Worm (Caenorhabditis elegans): ENCODE results near the gene F13D11.3.

The F13D11.3 gene

DNA sequence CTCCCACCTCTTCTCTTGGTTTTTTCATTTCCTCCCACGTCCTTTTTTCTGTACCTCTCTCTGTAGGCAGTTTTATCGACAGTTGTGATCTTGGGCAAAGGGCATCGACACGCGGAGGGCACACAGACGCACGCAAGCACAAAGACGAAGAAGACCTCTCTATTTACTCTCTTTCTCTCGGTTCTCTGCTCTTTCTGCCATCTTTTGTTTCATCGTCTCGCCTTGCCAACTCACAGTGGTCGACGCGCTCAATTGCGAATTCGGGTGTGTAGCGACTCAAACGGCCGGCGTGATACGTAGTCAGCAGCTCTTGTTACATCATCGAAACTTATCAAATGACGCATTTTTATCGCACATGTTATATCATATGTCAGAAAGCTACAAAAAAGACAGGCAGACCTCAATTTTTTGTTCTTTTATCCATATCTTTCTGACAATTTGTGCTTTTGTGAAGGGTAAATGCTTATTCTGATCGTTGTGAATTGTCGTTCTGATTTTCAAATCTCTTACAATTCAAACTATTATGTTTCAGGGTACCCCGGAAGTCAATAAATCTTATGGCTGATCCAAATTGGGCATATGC lies 35.4 kb upstream of the F13D11.3 start, which contains the start of gene puf-9 (continued):
- TF ChIP-seq tlf-1 (GFP tag; optimal IDR thresholded peaks at IDR 0.05) (peak; percentile 94), C17E4.6 (GFP tag; IDR thresholded peaks at IDR 0.05) (peak; percentile 87), Y95B8A.8 (GFP tag; IDR thresholded peaks at IDR 0.05) (peak; percentile 84; the same call in 1 of the 2 replicates), hlh-12 (tag; optimal IDR thresholded peaks at IDR 0.05) (no peak)

DNA sequence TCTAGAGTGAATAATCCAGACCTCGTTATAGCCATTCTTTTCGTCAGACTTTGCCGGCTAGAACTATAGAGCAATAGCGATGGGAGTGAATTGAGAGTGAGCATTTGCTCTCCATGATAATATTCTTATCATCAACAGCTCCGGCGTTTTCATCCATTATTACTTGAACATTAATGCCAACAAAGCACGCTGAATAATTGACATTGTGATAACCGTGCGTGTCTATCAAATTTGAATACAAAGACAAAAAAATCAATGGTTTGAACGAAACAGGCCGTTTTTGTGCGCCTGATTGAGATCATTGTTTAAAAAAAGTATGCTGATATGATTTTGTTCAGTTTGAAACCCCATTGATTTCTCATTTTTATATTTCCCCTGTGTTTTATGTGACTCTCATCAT lies 33.9 kb upstream of the F13D11.3 start, which contains the start of gene dct-11:
dct-11 (minus strand) TSS at position 136 of the 400 bp plus-strand sequence.
- peak; percentile 94 for TF ChIP-seq nhr-80 (tag; optimal IDR thresholded peaks at IDR 0.05)
- TF ChIP-seq K11D2.4 (GFP tag; IDR thresholded peaks at IDR 0.05) = no peak
- TF ChIP-seq ceh-58 (GFP tag; IDR thresholded peaks at IDR 0.05) = no peak
- peak; percentile 32; the same call in 1 of the 2 replicates for TF ChIP-seq dox-1 (GFP tag; IDR thresholded peaks at IDR 0.05)
- TF ChIP-seq hmg-20 (GFP tag; IDR thresholded peaks at IDR 0.05) = no peak
- TF ChIP-seq ztf-22 (GFP tag; optimal IDR thresholded peaks at IDR 0.05) = peak; percentile 23
- no peak for TF ChIP-seq snpc-1.3 (tag; optimal IDR thresholded peaks at IDR 0.05; ENCODE audit: insufficient read depth)
- TF ChIP-seq let-607 (tag; optimal IDR thresholded peaks at IDR 0.05) = peak; percentile 93 to 95
- TF ChIP-seq die-1 (tag; optimal IDR thresholded peaks at IDR 0.05) = no peak
- TF ChIP-seq attf-3 (GFP tag; conservative IDR thresholded peaks at IDR 0.05) = no peak
- no peak for TF ChIP-seq F33H1.4 (GFP tag; IDR thresholded peaks at IDR 0.05)
- TF ChIP-seq snpc-3.4 (tag; optimal IDR thresholded peaks at IDR 0.05) = no peak
- TF ChIP-seq pha-4 (tag; optimal IDR thresholded peaks at IDR 0.05) = peak; percentile 39
- TF ChIP-seq unc-62 (GFP tag; optimal IDR thresholded peaks at IDR 0.05) = no peak
- TF ChIP-seq lsy-27 (tag; optimal IDR thresholded peaks at IDR 0.05; ENCODE audit: borderline replicate concordance, insufficient read depth) = no peak
- peak; percentile 6 for TF ChIP-seq ets-4 (GFP tag; optimal IDR thresholded peaks at IDR 0.05)
- no peak for TF ChIP-seq pbrm-1 (GFP tag; IDR thresholded peaks at IDR 0.05)
- no peak for TF ChIP-seq cebp-1 (GFP tag; IDR thresholded peaks at IDR 0.05)
- TF ChIP-seq cebp-1 (tag; optimal IDR thresholded peaks at IDR 0.05) = peak; percentile 42
- no peak for TF ChIP-seq him-1 (tag; optimal IDR thresholded peaks at IDR 0.05)
- TF ChIP-seq ZK185.1 (tag; optimal IDR thresholded peaks at IDR 0.05; ENCODE audit: poor library complexity, severe bottlenecking) = no peak

DNA sequence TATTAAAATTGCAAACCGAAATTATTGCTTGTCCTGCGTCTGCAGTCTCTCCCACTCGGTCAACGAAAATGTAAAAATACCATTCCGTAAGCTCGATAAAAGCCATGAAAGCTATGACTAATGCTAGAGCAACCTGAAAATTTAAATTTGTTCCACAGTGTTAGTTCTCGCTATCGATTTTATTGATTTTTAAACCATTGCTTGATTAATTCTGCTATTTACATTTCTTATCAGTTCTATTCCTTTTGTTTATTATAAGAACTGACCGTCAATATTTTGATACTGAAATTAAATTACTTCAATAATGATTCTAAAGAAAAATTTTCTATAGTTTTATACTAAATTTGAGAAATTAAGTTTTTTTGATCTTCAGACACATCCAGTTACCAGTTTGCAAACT lies 33.4 kb upstream of the F13D11.3 start:
- no peak for TF ChIP-seq ccch-3 (GFP tag; optimal IDR thresholded peaks at IDR 0.05)
- TF ChIP-seq hsf-1 (GFP tag; IDR thresholded peaks at IDR 0.05) = no peak
- TF ChIP-seq nhr-90 (tag; optimal IDR thresholded peaks at IDR 0.05) = no peak
- TF ChIP-seq hlh-26 (GFP tag; conservative IDR thresholded peaks at IDR 0.05) = no peak
- TF ChIP-seq ceh-79 (tag; optimal IDR thresholded peaks at IDR 0.05) = no peak
- TF ChIP-seq pha-4 (tag; optimal IDR thresholded peaks at IDR 0.05) = no peak
- no peak for TF ChIP-seq lag-1 (GFP tag; IDR thresholded peaks at IDR 0.05)
- no peak for TF ChIP-seq ztf-25 (GFP tag; IDR thresholded peaks at IDR 0.05)
- no peak for TF ChIP-seq lin-54 (GFP tag; optimal IDR thresholded peaks at IDR 0.05)

DNA sequence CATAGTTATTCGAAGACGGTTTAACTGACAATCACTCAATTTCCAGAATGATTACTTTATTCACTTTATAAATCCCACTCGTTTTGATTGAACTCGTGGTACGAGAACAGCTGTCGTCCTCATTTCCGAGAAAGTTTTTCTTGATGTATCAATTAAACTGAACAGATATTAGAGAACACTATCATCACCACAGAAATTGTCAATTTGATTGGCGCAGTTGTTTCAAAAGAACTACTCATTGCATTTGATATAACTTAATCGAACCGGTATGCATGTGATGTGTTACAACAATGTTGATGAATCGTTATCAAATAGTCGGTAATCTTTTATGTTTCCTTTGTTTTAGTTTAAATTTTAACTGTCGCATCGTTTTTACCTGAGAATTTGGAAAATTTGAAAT lies 31.3 kb upstream of the F13D11.3 start:
- TF ChIP-seq nhr-90 (tag; optimal IDR thresholded peaks at IDR 0.05) = no peak
- TF ChIP-seq athp-1 (tag; optimal IDR thresholded peaks at IDR 0.05) = no peak
- no peak for TF ChIP-seq B0035.1 (tag; optimal IDR thresholded peaks at IDR 0.05)
- no peak for TF ChIP-seq madf-3 (GFP tag; IDR thresholded peaks at IDR 0.05)
- TF ChIP-seq pha-4 (tag; optimal IDR thresholded peaks at IDR 0.05) = no peak
- TF ChIP-seq rec-8 (tag; optimal IDR thresholded peaks at IDR 0.05) = no peak
- no peak for TF ChIP-seq hrde-1 (tag; optimal IDR thresholded peaks at IDR 0.05; ENCODE audit: borderline replicate concordance)
- no peak for TF ChIP-seq F10E7.11 (tag; optimal IDR thresholded peaks at IDR 0.05)
- no peak for TF ChIP-seq sea-2 (GFP tag; IDR thresholded peaks at IDR 0.05)
- no peak for TF ChIP-seq egl-44 (GFP tag; IDR thresholded peaks at IDR 0.05)
- no peak for TF ChIP-seq snpc-1.1 (tag; optimal IDR thresholded peaks at IDR 0.05; ENCODE audit: insufficient read depth)
- TF ChIP-seq ztf-26 (tag; optimal IDR thresholded peaks at IDR 0.05) = no peak
- no peak for TF ChIP-seq ceh-79 (tag; optimal IDR thresholded peaks at IDR 0.05)
- TF ChIP-seq ceh-58 (GFP tag; IDR thresholded peaks at IDR 0.05) = no peak

Data from whole organism, young adult.